Fruit fly (Drosophila melanogaster): ENCODE results near the gene CG16758.

DNA sequence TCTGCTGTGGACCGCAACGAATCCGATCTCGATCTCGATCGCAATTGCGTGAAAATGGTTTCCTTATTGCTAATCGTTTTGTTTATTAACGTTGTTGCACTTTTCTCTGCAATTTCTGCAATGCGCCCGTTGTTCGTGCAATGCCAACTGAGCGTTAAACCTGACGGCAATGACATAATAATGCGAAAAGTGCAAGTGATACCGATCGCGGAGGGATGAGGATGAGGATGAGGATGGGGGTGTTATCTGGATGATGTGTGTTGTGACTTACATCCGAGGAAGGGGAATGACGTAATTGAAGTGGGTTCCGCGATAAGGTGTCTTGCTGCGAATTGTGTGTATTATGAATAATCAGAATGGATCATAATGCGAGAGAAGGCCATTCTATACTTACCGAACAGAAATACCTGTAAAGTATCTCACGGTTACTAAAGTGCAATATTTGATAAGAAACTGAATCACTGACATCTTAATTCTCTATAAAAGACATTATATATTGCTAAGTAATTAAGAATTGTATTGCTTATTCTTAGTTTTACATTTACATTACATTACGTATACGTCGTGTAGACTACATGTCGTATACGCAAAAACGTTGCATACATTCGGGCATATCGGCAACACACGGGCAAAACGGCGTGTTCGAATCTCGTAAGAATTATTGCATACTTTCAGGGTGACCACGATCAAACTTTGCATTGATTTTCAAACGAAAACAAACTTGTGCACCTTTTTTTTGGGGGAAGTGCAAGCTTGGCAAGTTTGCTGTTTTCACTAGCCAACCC, 17.9 kb downstream of the CG16758 start:
- TF ChIP-seq fru (GFP tag; optimal IDR thresholded peaks at IDR 0.05): no peak
- no peak for TF ChIP-seq psq (GFP tag; optimal IDR thresholded peaks at IDR 0.05)
- TF ChIP-seq Hr83 (GFP tag; optimal IDR thresholded peaks at IDR 0.05; ENCODE audit: poor library complexity, severe bottlenecking): no peak
- TF ChIP-seq Abd-B (GFP tag; optimal IDR thresholded peaks at IDR 0.05): no peak
- TF ChIP-seq jim (GFP tag; optimal IDR thresholded peaks at IDR 0.05): no peak
- TF ChIP-seq pan (optimal IDR thresholded peaks at IDR 0.05): no peak
- TF ChIP-seq h (GFP tag; optimal IDR thresholded peaks at IDR 0.05): no peak
- TF ChIP-seq sv (GFP tag; optimal IDR thresholded peaks at IDR 0.05): no peak
- TF ChIP-seq Sp1 (GFP tag; optimal IDR thresholded peaks at IDR 0.05): no peak

Measured in whole organism, wandering third instar larva.